Worm (Caenorhabditis elegans) whole organism, mixed stage, embryonic: ENCODE data around the gene unc-53.

ENCODE experiments used
- elt-1 ChIP-seq: sonication (generic microtip); optimal IDR thresholded peaks from 2 replicates; lab custom pipeline; 2017; ENCODE audit warnings: missing genetic modification characterization, mild to moderate bottlenecking, missing compliant biosample characterization, antibody characterized with exemption, moderate library complexity, borderline replicate concordance; ENCODE audit not compliant: insufficient read depth
- mab-5 ChIP-seq: fragments of 150-350 bp; optimal IDR thresholded peaks from 2 replicates; lab custom pipeline; 2014; ENCODE audit warnings: missing biosample characterization, missing genetic modification characterization
- nhr-237 ChIP-seq: fragments of 150-350 bp; optimal IDR thresholded peaks from 2 replicates; lab custom pipeline; 2014; ENCODE audit warnings: missing biosample characterization, missing genetic modification characterization

DNA sequence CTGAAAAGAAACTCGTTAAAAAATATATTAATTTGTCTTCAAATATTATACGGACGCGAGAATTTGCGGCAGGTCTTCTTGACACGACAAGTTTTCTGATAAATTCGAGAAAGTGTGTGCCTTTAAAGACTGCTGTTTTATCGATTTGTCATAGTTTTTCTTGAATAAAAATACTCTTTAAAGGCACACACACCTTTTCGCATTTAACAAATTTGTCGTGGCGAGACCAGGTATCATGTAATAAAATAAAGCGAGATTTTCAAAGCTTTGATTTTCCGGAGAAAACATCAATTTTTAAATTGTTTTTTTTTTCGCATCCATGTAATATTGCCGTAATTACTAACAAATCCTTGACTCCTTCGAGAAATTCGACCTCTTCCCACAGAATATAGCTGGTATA is 11.9 kb upstream of the unc-53 start:
- TF ChIP-seq mab-5 (tag; lab: Kevin White, UChicago) (no peak), elt-1 (tag; lab: Kevin White, UChicago) (no peak), nhr-237 (tag; lab: Kevin White, UChicago) (no peak)
